Worm (Caenorhabditis elegans) whole organism, midembryonic: ENCODE results near the gene Y68A4A.13.

Experiments used
- T22C8.4 ChIP-seq: fragments of 200-800 bp; sonication (Bioruptor generic); IDR thresholded peaks from 2 replicates; pipeline ENCODE4 v1.3.6; 2022; ENCODE audit warnings: missing genetic modification characterization, missing compliant biosample characterization
- cog-1 ChIP-seq: sonication (generic microtip); optimal IDR thresholded peaks from 2 replicates; lab custom pipeline; 2016; ENCODE audit warnings: missing genetic modification characterization, missing compliant biosample characterization
- flt-1 ChIP-seq: fragments of 200-800 bp; sonication (Bioruptor generic); IDR thresholded peaks from 2 replicates; pipeline ENCODE4 v1.3.6; 2022; ENCODE audit warnings: missing genetic modification characterization, missing compliant biosample characterization
- klf-2 ChIP-seq: fragments of 200-800 bp; sonication (Bioruptor generic); conservative IDR thresholded peaks from 2 replicates; pipeline ENCODE4 v1.3.6; 2022; ENCODE audit warnings: missing genetic modification reagents, missing genetic modification characterization, missing compliant biosample characterization
- med-1 ChIP-seq: sonication (generic microtip); optimal IDR thresholded peaks from 2 replicates; lab custom pipeline; 2017; ENCODE audit warnings: missing genetic modification characterization, mild to moderate bottlenecking, missing compliant biosample characterization, antibody characterized with exemption, missing genetic modification reagents; ENCODE audit not compliant: insufficient read depth
- ref-1 ChIP-seq: fragments of 200-800 bp; sonication (Bioruptor generic); conservative IDR thresholded peaks from 2 replicates; pipeline ENCODE4 v1.3.6; 2022; ENCODE audit warnings: missing genetic modification reagents, missing genetic modification characterization, missing compliant biosample characterization
- tab-1 ChIP-seq: fragments of 200-800 bp; sonication (Bioruptor generic); IDR thresholded peaks from 2 replicates; pipeline ENCODE4 v1.3.6; 2022; ENCODE audit warnings: missing genetic modification characterization, missing compliant biosample characterization
- ztf-23 ChIP-seq: fragments of 200-800 bp; sonication (Bioruptor generic); IDR thresholded peaks from 2 replicates; pipeline ENCODE4 v1.3.6; 2022; ENCODE audit warnings: missing genetic modification reagents, missing genetic modification characterization, missing compliant biosample characterization
- ztf-29 ChIP-seq: fragments of 200-800 bp; sonication (Bioruptor generic); IDR thresholded peaks from 2 replicates; pipeline ENCODE4 v1.3.6; 2022; ENCODE audit warnings: missing genetic modification reagents, missing genetic modification characterization, missing compliant biosample characterization

The Y68A4A.13 gene

ce11 chrV:17177967-17178366, 30.0 kb downstream of the Y68A4A.13 start, which contains the start of gene srsx-1:
TSS of gene srsx-1 (minus strand) at chrV:17178067.
- TF ChIP-seq T22C8.4 (GFP tag; lab: Robert Waterston, UW) (no peak), ztf-23 (GFP tag; lab: Robert Waterston, UW) (no peak), ztf-29 (GFP tag; lab: Robert Waterston, UW) (no peak), flt-1 (GFP tag; lab: Robert Waterston, UW) (no peak), tab-1 (GFP tag; lab: Robert Waterston, UW) (no peak)

DNA sequence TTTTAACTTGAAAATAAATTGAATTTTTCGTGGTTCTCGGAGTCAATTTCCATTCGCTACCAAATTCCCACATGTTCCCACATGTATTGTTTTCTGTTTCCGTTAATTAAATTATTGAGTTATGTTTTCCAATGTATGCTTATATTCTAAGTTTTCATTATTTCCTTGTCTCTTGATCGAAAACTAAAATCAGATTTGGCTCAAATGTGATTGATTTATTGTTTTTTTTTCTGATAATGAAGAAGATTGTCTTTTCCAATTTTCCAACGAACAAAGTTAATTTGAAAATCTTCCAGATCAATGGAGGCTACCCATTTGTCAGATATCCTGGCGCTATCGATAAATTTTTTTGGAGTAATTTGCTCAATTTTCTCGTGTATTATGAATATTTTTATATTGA, 34.2 kb downstream of the Y68A4A.13 start, which contains the start of gene srbc-25:
Gene srbc-25, plus strand, starts transcription at position 301 of the 400 bp plus-strand sequence.
- TF ChIP-seq flt-1 (GFP tag; lab: Robert Waterston, UW) (no peak), cog-1 (tag; lab: Kevin White, UChicago) (no peak), ztf-29 (GFP tag; lab: Robert Waterston, UW) (no peak), ztf-23 (GFP tag; lab: Robert Waterston, UW) (no peak), tab-1 (GFP tag; lab: Robert Waterston, UW) (no peak), ref-1 (GFP tag; lab: Robert Waterston, UW) (no peak), klf-2 (GFP tag; lab: Robert Waterston, UW) (no peak)

ce11 chrV:17171551-17171950, 36.4 kb downstream of the Y68A4A.13 start, which contains the start of gene srbc-26:
TSS of gene srbc-26 (plus strand) at chrV:17171851.
- TF ChIP-seq ztf-23 (GFP tag; lab: Robert Waterston, UW) (no peak), klf-2 (GFP tag; lab: Robert Waterston, UW) (no peak), T22C8.4 (GFP tag; lab: Robert Waterston, UW) (no peak), med-1 (GFP tag; lab: Kevin White, UChicago) (no peak), cog-1 (tag; lab: Kevin White, UChicago) (no peak), flt-1 (GFP tag; lab: Robert Waterston, UW) (no peak), ztf-29 (GFP tag; lab: Robert Waterston, UW) (no peak), tab-1 (GFP tag; lab: Robert Waterston, UW) (no peak)

DNA sequence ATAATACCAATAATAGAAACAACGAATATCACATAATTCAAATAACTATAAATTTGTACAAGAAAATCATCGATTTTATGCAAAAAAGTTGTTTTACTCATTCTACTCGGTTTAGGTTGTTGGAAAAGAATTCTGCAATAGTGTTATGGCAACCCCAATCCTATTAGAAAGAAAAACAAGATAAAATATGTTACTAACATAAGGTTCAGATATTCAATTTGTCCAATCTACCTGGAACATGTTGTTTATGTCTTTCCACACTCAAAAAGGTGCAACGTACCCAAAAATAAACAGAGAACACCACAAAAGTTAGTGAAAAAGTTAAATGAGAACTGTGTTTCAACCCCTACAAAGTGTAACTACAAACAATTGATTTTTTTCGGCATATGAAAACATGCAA, 37.1 kb downstream of the Y68A4A.13 start, which contains the start of gene srw-51:
Gene srw-51, minus strand, starts transcription at position 101 of the 400 bp plus-strand sequence.
- no peak for TF ChIP-seq klf-2 (GFP tag; lab: Robert Waterston, UW)
- no peak for TF ChIP-seq ref-1 (GFP tag; lab: Robert Waterston, UW)
- TF ChIP-seq tab-1 (GFP tag; lab: Robert Waterston, UW): no peak
- TF ChIP-seq ztf-29 (GFP tag; lab: Robert Waterston, UW): no peak
- TF ChIP-seq T22C8.4 (GFP tag; lab: Robert Waterston, UW): no peak
- TF ChIP-seq flt-1 (GFP tag; lab: Robert Waterston, UW): no peak
- TF ChIP-seq med-1 (GFP tag; lab: Kevin White, UChicago): no peak
- TF ChIP-seq ztf-23 (GFP tag; lab: Robert Waterston, UW): no peak
- TF ChIP-seq cog-1 (tag; lab: Kevin White, UChicago): no peak

DNA sequence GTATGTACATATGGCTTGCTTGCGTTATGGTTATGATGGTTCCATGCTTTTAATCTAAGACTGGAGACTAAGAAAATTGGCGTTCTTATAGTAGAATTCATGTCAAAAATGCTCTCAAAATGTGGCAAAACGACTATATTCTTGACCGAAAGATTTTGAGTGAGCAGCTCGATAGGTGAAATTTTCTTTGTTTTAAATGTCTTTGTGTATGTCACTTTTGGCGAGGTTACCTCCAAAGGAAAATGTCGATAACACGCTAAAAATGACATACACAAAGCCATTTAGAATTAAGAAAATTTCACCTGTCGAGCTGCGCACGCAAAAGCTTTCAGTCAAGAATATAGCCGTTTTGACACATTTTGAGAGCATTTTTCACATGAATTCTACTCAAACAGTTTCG, 40.5 kb downstream of the Y68A4A.13 start, which contains the start of gene srz-66:
Gene srz-66, minus strand, starts transcription at position 101 of the 400 bp plus-strand sequence.
- no peak for TF ChIP-seq flt-1 (GFP tag; lab: Robert Waterston, UW)
- TF ChIP-seq tab-1 (GFP tag; lab: Robert Waterston, UW): no peak
- TF ChIP-seq ztf-29 (GFP tag; lab: Robert Waterston, UW): no peak
- TF ChIP-seq med-1 (GFP tag; lab: Kevin White, UChicago): no peak
- no peak for TF ChIP-seq T22C8.4 (GFP tag; lab: Robert Waterston, UW)

DNA sequence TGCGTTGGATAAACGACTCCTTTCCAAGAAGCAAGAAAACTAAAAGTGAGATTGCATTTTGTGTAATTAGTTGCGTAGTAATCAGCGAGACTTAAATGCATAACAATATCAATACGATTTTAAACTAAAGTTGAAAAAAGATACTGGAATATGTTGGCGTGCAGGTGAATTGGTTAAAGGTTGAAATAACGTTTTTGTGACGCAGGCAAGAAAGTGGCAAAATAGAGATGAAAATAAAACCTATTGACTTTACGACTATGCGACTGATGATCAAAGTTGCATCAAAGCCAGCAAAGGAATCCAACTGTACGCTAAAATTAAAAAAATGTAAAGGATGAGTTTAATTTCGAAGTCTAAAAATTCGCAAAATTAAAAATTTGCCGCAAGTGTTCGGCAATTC, 42.5 kb downstream of the Y68A4A.13 start, which contains the start of gene srh-102:
Gene srh-102, minus strand, starts transcription at position 101 of the 400 bp plus-strand sequence.
- no peak for TF ChIP-seq cog-1 (tag; lab: Kevin White, UChicago)
- no peak for TF ChIP-seq ref-1 (GFP tag; lab: Robert Waterston, UW)
- TF ChIP-seq klf-2 (GFP tag; lab: Robert Waterston, UW): no peak
- TF ChIP-seq ztf-23 (GFP tag; lab: Robert Waterston, UW): no peak
- TF ChIP-seq tab-1 (GFP tag; lab: Robert Waterston, UW): no peak
- no peak for TF ChIP-seq flt-1 (GFP tag; lab: Robert Waterston, UW)
- no peak for TF ChIP-seq T22C8.4 (GFP tag; lab: Robert Waterston, UW)
- TF ChIP-seq ztf-29 (GFP tag; lab: Robert Waterston, UW): no peak
- TF ChIP-seq med-1 (GFP tag; lab: Kevin White, UChicago): no peak

- no peak for TF ChIP-seq tab-1 (GFP tag; lab: Robert Waterston, UW)
- no peak for TF ChIP-seq med-1 (GFP tag; lab: Kevin White, UChicago)
- TF ChIP-seq ref-1 (GFP tag; lab: Robert Waterston, UW): no peak
- TF ChIP-seq klf-2 (GFP tag; lab: Robert Waterston, UW): no peak
- no peak for TF ChIP-seq ztf-23 (GFP tag; lab: Robert Waterston, UW)
- TF ChIP-seq flt-1 (GFP tag; lab: Robert Waterston, UW): no peak
Measured at ce11 chrV:17159430-17159924, 48.5 kb downstream of the Y68A4A.13 start, which contains the start of gene F40D4.12. TSS of gene F40D4.12 (plus strand) at chrV:17159874.
